Worm (Caenorhabditis elegans): ENCODE measurements around the gene T09F5.2.

The T09F5.2 gene

DNA sequence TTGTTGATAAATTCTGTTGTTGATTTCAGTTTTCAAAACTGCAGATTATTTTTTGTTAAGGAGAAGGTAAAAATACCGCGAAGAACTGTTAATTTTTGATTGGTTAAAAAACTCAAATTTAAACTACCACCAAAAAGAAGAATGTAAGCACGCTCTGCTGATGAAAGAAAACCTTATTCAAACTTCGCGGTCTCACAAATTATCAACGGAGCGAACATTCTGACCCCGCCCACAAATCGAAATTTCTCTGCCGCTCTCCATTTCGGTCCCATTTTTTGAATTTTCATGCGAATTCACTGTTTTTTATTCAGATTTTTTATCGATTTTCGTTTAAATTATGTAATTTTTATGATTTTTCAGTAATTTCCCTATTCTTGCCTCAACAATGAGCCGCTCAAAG, 38.8 kb downstream of the T09F5.2 start, which contains the start of gene cyn-3:
Gene cyn-3 (plus strand): TSS at position 361 of the 400 bp plus-strand sequence.
- no peak for TF ChIP-seq unc-62 (GFP tag; optimal IDR thresholded peaks at IDR 0.05)

DNA sequence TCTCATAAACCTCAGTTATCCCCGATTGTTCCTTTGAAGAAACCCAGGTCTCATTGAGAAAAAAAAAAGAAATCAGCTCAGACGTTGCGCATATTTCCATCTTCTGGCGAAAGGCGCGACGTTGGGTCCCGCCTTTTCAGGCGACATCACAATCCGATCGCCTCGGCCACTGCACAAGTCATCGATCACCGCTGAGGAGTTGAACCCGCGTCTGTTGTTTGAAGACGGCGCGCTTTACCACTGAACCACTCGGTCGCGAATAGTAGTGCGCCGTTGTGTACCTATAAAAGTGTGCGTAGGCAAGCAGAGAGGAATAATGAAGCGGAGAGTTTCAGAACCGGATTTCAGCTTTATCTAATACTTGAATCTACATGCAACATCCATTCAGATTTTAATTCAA, 40.1 kb downstream of the T09F5.2 start, which contains the start of gene Y75B12B.11:
Gene Y75B12B.11 (plus strand): TSS at position 394 of the 400 bp plus-strand sequence.
- TF ChIP-seq unc-62 (GFP tag; optimal IDR thresholded peaks at IDR 0.05): no peak

DNA sequence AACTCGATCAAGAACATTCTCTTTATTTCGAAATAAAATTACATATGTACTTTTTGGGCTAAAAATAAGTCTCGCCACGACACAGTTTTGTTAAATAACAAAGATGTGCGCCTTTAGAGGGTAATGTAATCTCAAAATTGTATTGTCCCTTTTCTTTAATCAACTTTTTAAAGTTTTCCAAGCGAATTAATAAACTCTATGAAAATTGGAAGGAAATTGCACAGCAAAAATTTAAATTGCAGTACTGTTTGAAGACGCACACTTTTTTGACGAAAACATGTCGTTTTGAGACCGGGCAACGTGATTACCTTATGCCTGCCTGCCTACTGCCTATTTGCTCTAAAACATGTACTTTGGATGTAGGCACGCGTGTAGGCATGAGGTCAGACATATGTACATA, 41.2 kb downstream of the T09F5.2 start:
- TF ChIP-seq unc-62 (GFP tag; optimal IDR thresholded peaks at IDR 0.05): no peak

ce11 chrV:15192377-15192776, 41.6 kb downstream of the T09F5.2 start, which contains the start of gene plc-2:
plc-2 (plus strand) TSS chrV:15192572.
- TF ChIP-seq unc-62 (GFP tag; optimal IDR thresholded peaks at IDR 0.05): no peak

ce11 chrV:15193909-15194308, 43.1 kb downstream of the T09F5.2 start, which contains the start of gene Y75B12B.13:
Y75B12B.13 (minus strand) TSS chrV:15194009.
- no peak for TF ChIP-seq unc-62 (GFP tag; optimal IDR thresholded peaks at IDR 0.05)

- TF ChIP-seq unc-62 (GFP tag; optimal IDR thresholded peaks at IDR 0.05): no peak
Measured at ce11 chrV:15197955-15198354, 47.2 kb downstream of the T09F5.2 start, which contains the start of gene srw-1. srw-1 (plus strand) TSS chrV:15198255.

DNA sequence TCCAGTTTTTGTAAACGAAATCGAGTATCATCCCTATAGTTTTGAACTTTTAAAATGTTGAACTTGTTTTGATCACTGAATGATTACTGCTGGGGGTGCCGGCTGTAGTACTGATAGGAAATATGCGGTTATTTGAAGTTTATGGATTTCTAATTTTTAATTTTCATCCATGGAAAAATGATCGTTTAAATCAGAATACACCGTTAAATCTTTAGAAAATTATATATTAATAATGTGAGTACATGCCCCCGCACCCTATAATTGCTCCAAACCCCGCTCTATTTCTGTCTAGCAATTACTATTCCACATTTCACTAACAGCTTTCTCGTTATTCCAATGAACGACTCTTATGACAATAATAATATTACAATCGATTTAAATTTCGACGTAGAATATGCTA, 49.0 kb downstream of the T09F5.2 start, which contains the start of gene Y75B12B.10:
Gene Y75B12B.10 (plus strand): TSS at position 301 of the 400 bp plus-strand sequence.
- TF ChIP-seq unc-62 (GFP tag; optimal IDR thresholded peaks at IDR 0.05): no peak
